Worm (Caenorhabditis elegans) whole organism, young adult: ENCODE measurements around the gene F35C11.5.

Source experiments
- B0019.2 ChIP-seq: fragments of 200-800 bp; sonication (Bioruptor generic); conservative IDR thresholded peaks from 2 replicates; pipeline ENCODE4 v1.3.6; 2022; ENCODE audit warnings: missing genetic modification reagents, missing genetic modification characterization, missing compliant biosample characterization
- B0261.1 ChIP-seq: sonication (generic microtip); optimal IDR thresholded peaks from 2 replicates; lab custom pipeline; 2016; ENCODE audit warnings: mild to moderate bottlenecking, missing genetic modification characterization, moderate library complexity, missing compliant biosample characterization
- B0336.3 ChIP-seq: fragments of 200-800 bp; sonication (Bioruptor generic); IDR thresholded peaks from 2 replicates; pipeline ENCODE4 v1.3.6; 2022; ENCODE audit warnings: missing genetic modification characterization, missing compliant biosample characterization
- D2030.7 ChIP-seq: fragments of 200-800 bp; sonication (Bioruptor generic); IDR thresholded peaks from 2 replicates; pipeline ENCODE4 v1.3.6; 2022; ENCODE audit warnings: missing genetic modification reagents, missing genetic modification characterization, missing compliant biosample characterization
- F22D6.2 ChIP-seq: sonication (generic microtip); optimal IDR thresholded peaks from 2 replicates; lab custom pipeline; 2016; ENCODE audit warnings: mild to moderate bottlenecking, missing genetic modification characterization, missing compliant biosample characterization
- F52B5.7 ChIP-seq: sonication (generic microtip); optimal IDR thresholded peaks from 2 replicates; lab custom pipeline; 2016; ENCODE audit warnings: mild to moderate bottlenecking, missing genetic modification characterization, missing compliant biosample characterization
- F57A8.1 ChIP-seq: fragments of 200-800 bp; sonication (Bioruptor generic); optimal IDR thresholded peaks from 2 replicates; lab custom pipeline; 2018; ENCODE audit warnings: mild to moderate bottlenecking, missing genetic modification characterization, moderate library complexity, missing compliant biosample characterization
- K11D2.4 ChIP-seq: fragments of 200-800 bp; sonication (Bioruptor generic); IDR thresholded peaks from 2 replicates; pipeline ENCODE4 v1.3.6; 2022; ENCODE audit warnings: missing genetic modification reagents, missing genetic modification characterization, missing compliant biosample characterization
- K12H6.12 ChIP-seq: fragments of 200-800 bp; sonication (Bioruptor generic); optimal IDR thresholded peaks from 2 replicates; lab custom pipeline; 2018; ENCODE audit warnings: mild to moderate bottlenecking, missing genetic modification characterization, missing compliant biosample characterization
- Y79H2A.3 ChIP-seq: fragments of 200-800 bp; sonication (Bioruptor generic); conservative IDR thresholded peaks from 2 replicates; pipeline ENCODE4 v1.3.6; 2022; ENCODE audit warnings: missing genetic modification reagents, missing genetic modification characterization, missing compliant biosample characterization
- Y95B8A.8 ChIP-seq: fragments of 200-800 bp; sonication (Bioruptor generic); IDR thresholded peaks from 2 replicates; pipeline ENCODE4 v1.3.6; 2022; ENCODE audit warnings: missing genetic modification reagents, missing genetic modification characterization, missing compliant biosample characterization
- athp-1 ChIP-seq: sonication (generic microtip); optimal IDR thresholded peaks from 2 replicates; lab custom pipeline; 2017; ENCODE audit warnings: mild to moderate bottlenecking, missing genetic modification characterization, missing compliant biosample characterization
- ceh-100 ChIP-seq: fragments of 200-800 bp; sonication (Bioruptor generic); IDR thresholded peaks from 2 replicates; pipeline ENCODE4 v1.3.6; 2022; ENCODE audit warnings: missing genetic modification reagents, missing genetic modification characterization, missing compliant biosample characterization
- ceh-27 ChIP-seq: fragments of 200-800 bp; sonication (Bioruptor generic); optimal IDR thresholded peaks from 2 replicates; lab custom pipeline; 2018; ENCODE audit warnings: mild to moderate bottlenecking, missing genetic modification characterization, moderate library complexity, missing compliant biosample characterization
- dpl-1 ChIP-seq: fragments of 150-350 bp; optimal IDR thresholded peaks from 2 replicates; lab custom pipeline; 2014; ENCODE audit warnings: missing biosample characterization, missing genetic modification reagents, missing genetic modification characterization
- hmg-1.2 ChIP-seq: fragments of 200-800 bp; sonication (Bioruptor generic); IDR thresholded peaks from 2 replicates; pipeline ENCODE4 v1.3.6; 2022; ENCODE audit warnings: missing genetic modification reagents, missing genetic modification characterization, missing compliant biosample characterization
- lag-1 ChIP-seq: fragments of 200-800 bp; sonication (Bioruptor generic); IDR thresholded peaks from 2 replicates; pipeline ENCODE4 v1.3.6; 2022; ENCODE audit warnings: missing genetic modification reagents, missing genetic modification characterization, missing compliant biosample characterization
- let-607 ChIP-seq, 2 experiments: fragments of 200-800 bp in 1 of 2; sonication (Bioruptor generic) in 1 of 2; sonication (generic microtip) in 1 of 2; optimal IDR thresholded peaks; 2 replicates each; lab custom pipeline; 2016 to 2018; ENCODE audit warnings: mild to moderate bottlenecking in 2 of 2, missing compliant biosample characterization in 2 of 2, missing genetic modification characterization in 2 of 2, moderate library complexity in 2 of 2, missing genotype in 1 of 2
- lin-26 ChIP-seq: fragments of 200-800 bp; sonication (Bioruptor generic); IDR thresholded peaks from 2 replicates; pipeline ENCODE4 v1.3.6; 2022; ENCODE audit warnings: missing genetic modification reagents, missing genetic modification characterization, missing compliant biosample characterization
- lin-35 ChIP-seq, 3 experiments: fragments of 150-350 bp in 2 of 3; sonication (generic microtip) in 1 of 3; optimal IDR thresholded peaks; 2 replicates each; lab custom pipeline; 2014 to 2018; ENCODE audit warnings: missing biosample characterization in 3 of 3, missing genetic modification characterization in 3 of 3, missing genetic modification reagents in 3 of 3
- lsl-1 ChIP-seq: fragments of 200-800 bp; sonication (Bioruptor generic); optimal IDR thresholded peaks from 2 replicates; lab custom pipeline; 2018; ENCODE audit warnings: mild to moderate bottlenecking, missing genetic modification characterization, moderate library complexity, missing compliant biosample characterization
- madf-3 ChIP-seq: fragments of 200-800 bp; sonication (Bioruptor generic); IDR thresholded peaks from 2 replicates; pipeline ENCODE4 v1.3.6; 2022; ENCODE audit warnings: missing genetic modification reagents, missing genetic modification characterization, missing compliant biosample characterization
- madf-6 ChIP-seq: fragments of 200-800 bp; sonication (Bioruptor generic); IDR thresholded peaks from 2 replicates; pipeline ENCODE4 v1.3.6; 2022; ENCODE audit warnings: missing genetic modification reagents, missing genetic modification characterization, missing compliant biosample characterization
- madf-8 ChIP-seq: fragments of 200-800 bp; sonication (Bioruptor generic); conservative IDR thresholded peaks from 2 replicates; pipeline ENCODE4 v1.3.6; 2022; ENCODE audit warnings: missing genetic modification reagents, missing genetic modification characterization, missing compliant biosample characterization
- nhr-179 ChIP-seq: sonication (generic microtip); optimal IDR thresholded peaks from 2 replicates; lab custom pipeline; 2016; ENCODE audit warnings: mild to moderate bottlenecking, missing genetic modification characterization, missing compliant biosample characterization
- nhr-80 ChIP-seq: sonication (generic microtip); optimal IDR thresholded peaks from 2 replicates; lab custom pipeline; 2016; ENCODE audit warnings: missing genetic modification characterization, missing compliant biosample characterization
- nhr-90 ChIP-seq: sonication (generic microtip); optimal IDR thresholded peaks from 2 replicates; lab custom pipeline; 2016; ENCODE audit warnings: missing genotype, mild to moderate bottlenecking, missing genetic modification characterization, missing compliant biosample characterization
- pha-4 ChIP-seq: fragments of 150-350 bp; sonication (generic microtip); optimal IDR thresholded peaks from 2 replicates; lab custom pipeline; 2014; ENCODE audit warnings: missing biosample characterization, missing genetic modification reagents, missing genetic modification characterization
- sdz-38 ChIP-seq: sonication (generic microtip); optimal IDR thresholded peaks from 2 replicates; lab custom pipeline; 2016; ENCODE audit warnings: missing genotype, missing genetic modification characterization, missing compliant biosample characterization
- sea-2 ChIP-seq: fragments of 200-800 bp; sonication (Bioruptor generic); IDR thresholded peaks from 2 replicates; pipeline ENCODE4 v1.3.6; 2022; ENCODE audit warnings: missing genetic modification characterization, missing compliant biosample characterization
- snpc-1.3 ChIP-seq: sonication (generic microtip); optimal IDR thresholded peaks from 2 replicates; lab custom pipeline; 2017; ENCODE audit warnings: missing genetic modification characterization, mild to moderate bottlenecking, missing compliant biosample characterization, antibody characterized with exemption, moderate library complexity, missing genotype, missing genetic modification reagents; ENCODE audit not compliant: insufficient read depth
- zim-3 ChIP-seq: sonication (generic microtip); optimal IDR thresholded peaks from 2 replicates; lab custom pipeline; 2017; ENCODE audit warnings: mild to moderate bottlenecking, missing genetic modification characterization, moderate library complexity, missing compliant biosample characterization
- ztf-22 ChIP-seq: fragments of 200-800 bp; sonication (Bioruptor generic); optimal IDR thresholded peaks from 2 replicates; lab custom pipeline; 2018; ENCODE audit warnings: mild to moderate bottlenecking, missing genetic modification characterization, moderate library complexity, missing compliant biosample characterization
- ztf-28 ChIP-seq: fragments of 200-800 bp; sonication (Bioruptor generic); IDR thresholded peaks from 2 replicates; pipeline ENCODE4 v1.3.6; 2022; ENCODE audit warnings: missing genetic modification reagents, missing genetic modification characterization, missing compliant biosample characterization
- ztf-6 ChIP-seq: fragments of 200-800 bp; sonication (Bioruptor generic); IDR thresholded peaks from 2 replicates; pipeline ENCODE4 v1.3.6; 2022; ENCODE audit warnings: missing genetic modification reagents, missing genetic modification characterization, missing compliant biosample characterization

The F35C11.5 gene

ce11 chrII:8230976-8231375, 22.6 kb upstream of the F35C11.5 start, which contains the start of gene M110.9:
TSS of gene M110.9 (plus strand) at chrII:8231276.
- TF ChIP-seq Y95B8A.8 (GFP tag; lab: Robert Waterston, UW), result no peak
- TF ChIP-seq ztf-28 (GFP tag; lab: Robert Waterston, UW), result no peak
- no peak for TF ChIP-seq lin-35 (GFP tag; optimal IDR thresholded peaks at IDR 0.05; lab: Kevin White, UChicago)
- no peak for TF ChIP-seq sea-2 (GFP tag; lab: Robert Waterston, UW)
- 0 out of 2 replicates have a peak, but pooled peaks have one; percentile 27 for TF ChIP-seq madf-3 (GFP tag; lab: Robert Waterston, UW)
- no peak for TF ChIP-seq F57A8.1 (GFP tag; lab: Kevin White, UChicago)

ce11 chrII:8232489-8232888, 21.1 kb upstream of the F35C11.5 start, which contains the start of gene M110.7:
TSS of gene M110.7 (plus strand) at chrII:8232789.
- TF ChIP-seq Y79H2A.3 (GFP tag; lab: Robert Waterston, UW) (no peak), pha-4 (tag; lab: Kevin White, UChicago) (no peak), athp-1 (tag; lab: Kevin White, UChicago) (no peak), ceh-100 (no peak), F22D6.2 (tag; lab: Kevin White, UChicago) (no peak), ztf-6 (no peak), B0019.2 (GFP tag; lab: Robert Waterston, UW) (no peak), madf-8 (no peak), nhr-80 (tag; lab: Kevin White, UChicago) (no peak)

DNA sequence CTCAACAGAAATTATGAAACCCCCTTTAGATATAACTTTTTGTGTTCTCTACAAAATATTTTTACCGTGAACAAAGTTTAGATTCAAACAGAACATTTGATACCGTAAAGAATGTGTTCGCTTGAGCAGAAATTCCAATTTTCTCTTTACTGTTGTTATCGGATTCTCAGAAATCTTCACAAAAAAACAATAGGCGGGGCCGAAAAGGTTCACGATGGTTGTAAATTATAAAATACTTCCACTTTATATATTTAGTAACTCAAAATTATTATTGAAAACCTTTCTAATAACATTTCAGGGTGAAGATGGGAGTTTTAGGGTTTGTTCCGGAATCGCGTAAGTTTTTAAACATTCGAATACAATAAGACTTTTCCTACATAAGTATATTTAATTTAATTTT, 15.4 kb upstream of the F35C11.5 start, which contains the start of gene nlp-5:
TSS of gene nlp-5 (plus strand) at position 301 of the 400 bp plus-strand sequence.
- TF ChIP-seq D2030.7 (GFP tag; lab: Robert Waterston, UW) (no peak), ceh-27 (GFP tag; lab: Kevin White, UChicago) (no peak), let-607 (tag; optimal IDR thresholded peaks at IDR 0.05; lab: Kevin White, UChicago) (no peak), nhr-90 (tag; lab: Kevin White, UChicago) (no peak), madf-6 (GFP tag; lab: Robert Waterston, UW) (no peak), B0336.3 (GFP tag; lab: Robert Waterston, UW) (no peak), sdz-38 (tag; lab: Kevin White, UChicago) (no peak), snpc-1.3 (no peak), K11D2.4 (GFP tag; lab: Robert Waterston, UW) (no peak), ztf-22 (GFP tag; lab: Kevin White, UChicago) (no peak), lin-26 (GFP tag; lab: Robert Waterston, UW) (no peak), K12H6.12 (tag; lab: Kevin White, UChicago) (no peak), F52B5.7 (no peak), lsl-1 (no peak), B0261.1 (no peak), lag-1 (no peak), nhr-179 (tag; lab: Kevin White, UChicago) (no peak)
- TF ChIP-seq, all 124 proteins: peak for 0

ce11 chrII:8246476-8246875, 7.1 kb upstream of the F35C11.5 start, which contains the start of gene F35C11.3:
TSS of gene F35C11.3 (plus strand) at chrII:8246776.
- TF ChIP-seq zim-3 (tag; lab: Kevin White, UChicago), result no peak
- no peak for TF ChIP-seq hmg-1.2
- no peak for TF ChIP-seq dpl-1
